Fruit fly (Drosophila melanogaster) whole organism, embryonic: ENCODE measurements around the gene foxo.
A peak's percentile ranks its signal among the peaks of the same experiment; 100 is the strongest.

Experiments used
- Ada2b ChIP-seq: fragments of 200-800 bp; sonication (Bioruptor generic); IDR thresholded peaks from 2 replicates; pipeline ENCODE4 v1.3.6; 2022; ENCODE audit warnings: missing biosample characterization, missing genetic modification characterization
- Awh ChIP-seq: fragments of 200-800 bp; sonication (Bioruptor generic); IDR thresholded peaks from 2 replicates; pipeline ENCODE4, ENCODE4 v1.3.6; 2022; ENCODE audit warnings: missing biosample characterization, missing genetic modification characterization
- CG11456 ChIP-seq: fragments of 200-800 bp; sonication (Bioruptor generic); IDR thresholded peaks from 3 replicates; pipeline ENCODE4 v1.3.6; 2022; ENCODE audit warnings: missing biosample characterization, missing genetic modification characterization
- CG12155 ChIP-seq: fragments of 200-800 bp; sonication (Bioruptor generic); optimal IDR thresholded peaks from 3 replicates; lab custom pipeline; 2016; ENCODE audit warnings: missing biosample characterization, missing genetic modification characterization
- CG14965 ChIP-seq: fragments of 200-800 bp; sonication (Bioruptor generic); optimal IDR thresholded peaks from 2 replicates; lab custom pipeline; 2016; ENCODE audit warnings: missing biosample characterization, missing genetic modification characterization, borderline replicate concordance
- CG17829 ChIP-seq: fragments of 200-800 bp; optimal IDR thresholded peaks from 2 replicates; lab custom pipeline; 2019; ENCODE audit warnings: missing biosample characterization, mild to moderate bottlenecking, missing genetic modification characterization, moderate library complexity
- CG17912 ChIP-seq: fragments of 200-800 bp; sonication (Bioruptor generic); optimal IDR thresholded peaks from 2 replicates; lab custom pipeline; 2018; ENCODE audit warnings: missing biosample characterization, mild to moderate bottlenecking, missing genetic modification characterization
- CG18599 ChIP-seq: fragments of 200-800 bp; sonication (Bioruptor generic); optimal IDR thresholded peaks from 3 replicates; lab custom pipeline; 2017; ENCODE audit warnings: missing biosample characterization, missing genetic modification characterization, mild to moderate bottlenecking, moderate library complexity, missing genetic modification reagents
- CG18764 ChIP-seq: fragments of 200-800 bp; sonication (Bioruptor generic); optimal IDR thresholded peaks from 3 replicates; lab custom pipeline; 2016; ENCODE audit warnings: missing biosample characterization, missing genetic modification characterization
- CG2120 ChIP-seq: fragments of 200-800 bp; sonication (Bioruptor generic); optimal IDR thresholded peaks from 3 replicates; lab custom pipeline; 2016; ENCODE audit warnings: missing biosample characterization, missing genetic modification characterization
- CG4328 ChIP-seq: fragments of 200-800 bp; sonication (Bioruptor generic); optimal IDR thresholded peaks from 3 replicates; lab custom pipeline; 2017; ENCODE audit warnings: missing biosample characterization, missing genetic modification reagents, missing genetic modification characterization
- CG4424 ChIP-seq: fragments of 200-800 bp; sonication (Bioruptor generic); optimal IDR thresholded peaks from 3 replicates; lab custom pipeline; 2016; ENCODE audit warnings: missing biosample characterization, missing genetic modification characterization
- CG4820 ChIP-seq: fragments of 200-800 bp; sonication (Bioruptor generic); optimal IDR thresholded peaks from 3 replicates; lab custom pipeline; 2016; ENCODE audit warnings: missing biosample characterization, missing genetic modification characterization
- CG7271 ChIP-seq: fragments of 200-800 bp; sonication (Bioruptor generic); optimal IDR thresholded peaks from 2 replicates; lab custom pipeline; 2018; ENCODE audit warnings: missing biosample characterization, mild to moderate bottlenecking, missing genetic modification characterization, moderate library complexity
- CG7928 ChIP-seq: fragments of 200-800 bp; sonication (Bioruptor generic); optimal IDR thresholded peaks from 2 replicates; lab custom pipeline; 2017; ENCODE audit warnings: missing biosample characterization, mild to moderate bottlenecking, missing genetic modification characterization
- CG8388 ChIP-seq: fragments of 200-800 bp; sonication (Bioruptor generic); optimal IDR thresholded peaks from 2 replicates; lab custom pipeline; 2019; ENCODE audit warnings: missing biosample characterization, mild to moderate bottlenecking, missing genetic modification characterization, moderate library complexity
- D19A ChIP-seq: fragments of 200-800 bp; optimal IDR thresholded peaks from 3 replicates; lab custom pipeline; 2019; ENCODE audit warnings: missing biosample characterization, mild to moderate bottlenecking, missing genetic modification characterization, moderate library complexity
- Dbx ChIP-seq: fragments of 200-800 bp; sonication (Bioruptor generic); IDR thresholded peaks from 3 replicates; pipeline ENCODE4 v1.3.6; 2022; ENCODE audit warnings: missing biosample characterization, missing genetic modification characterization
- Doc2 ChIP-seq: fragments of 200-800 bp; sonication (Bioruptor generic); IDR thresholded peaks from 2 replicates; pipeline ENCODE4 v1.3.6; 2022; ENCODE audit warnings: missing biosample characterization, missing genetic modification characterization
- E2f1 ChIP-seq: fragments of 200-800 bp; sonication (Bioruptor generic); IDR thresholded peaks from 2 replicates; pipeline ENCODE4 v1.3.6; 2022; ENCODE audit warnings: missing biosample characterization, missing genetic modification characterization
- HLH3B ChIP-seq: fragments of 200-800 bp; sonication (Bioruptor generic); IDR thresholded peaks from 2 replicates; pipeline ENCODE4 v1.3.6; 2022; ENCODE audit warnings: missing biosample characterization, missing genetic modification characterization
- Hand ChIP-seq: fragments of 200-800 bp; sonication (Bioruptor generic); optimal IDR thresholded peaks from 2 replicates; lab custom pipeline; 2017; ENCODE audit warnings: mild to moderate bottlenecking, missing biosample characterization, missing genetic modification reagents, missing genetic modification characterization
- Hr3 ChIP-seq: fragments of 200-800 bp; sonication (Bioruptor generic); optimal IDR thresholded peaks from 3 replicates; lab custom pipeline; 2016; ENCODE audit warnings: missing biosample characterization, missing genetic modification characterization
- Hr51 ChIP-seq, 2 experiments: fragments of 200-800 bp; sonication (Bioruptor generic); optimal IDR thresholded peaks; 2 replicates in 1 of 2; 3 replicates in 1 of 2; lab custom pipeline; 2016 to 2018; ENCODE audit warnings: missing biosample characterization in 2 of 2, missing genetic modification characterization in 2 of 2, mild to moderate bottlenecking in 1 of 2, moderate library complexity in 1 of 2
- Max ChIP-seq: fragments of 200-800 bp; sonication (Bioruptor generic); optimal IDR thresholded peaks from 2 replicates; lab custom pipeline; 2016; ENCODE audit warnings: missing biosample characterization, mild to moderate bottlenecking, missing genetic modification characterization
- Ptx1 ChIP-seq: fragments of 200-800 bp; sonication (Bioruptor generic); IDR thresholded peaks from 2 replicates; pipeline ENCODE4 v1.3.6; 2022; ENCODE audit warnings: missing biosample characterization, missing genetic modification characterization
- Taf1 ChIP-seq: fragments of 200-800 bp; sonication (Bioruptor generic); IDR thresholded peaks from 2 replicates; pipeline ENCODE4 v1.3.6; 2022; ENCODE audit warnings: missing biosample characterization, missing genetic modification characterization
- ab ChIP-seq: fragments of 200-800 bp; sonication (Bioruptor generic); optimal IDR thresholded peaks from 2 replicates; lab custom pipeline; 2016; ENCODE audit warnings: missing biosample characterization, missing genetic modification characterization
- aop ChIP-seq: fragments of 200-800 bp; sonication (Bioruptor generic); IDR thresholded peaks from 2 replicates; pipeline ENCODE4 v1.3.6; 2022; ENCODE audit warnings: missing biosample characterization, missing genetic modification characterization
- bbx ChIP-seq: fragments of 200-800 bp; sonication (Bioruptor generic); IDR thresholded peaks from 2 replicates; pipeline ENCODE4 v1.3.6; 2022; ENCODE audit warnings: missing biosample characterization, missing genetic modification characterization; ENCODE audit not compliant: partially characterized antibody
- br ChIP-seq: fragments of >200 bp; optimal IDR thresholded peaks from 2 replicates; lab custom pipeline; 2017
- cas ChIP-seq: fragments of 200-800 bp; sonication (Bioruptor generic); IDR thresholded peaks from 2 replicates; pipeline ENCODE4 v1.3.6; 2022; ENCODE audit warnings: missing biosample characterization, missing genetic modification characterization
- cato ChIP-seq: fragments of 200-800 bp; sonication (Bioruptor generic); optimal IDR thresholded peaks from 2 replicates; lab custom pipeline; 2016; ENCODE audit warnings: missing biosample characterization, missing genetic modification characterization, borderline replicate concordance
- ewg ChIP-seq: fragments of 200-800 bp; sonication (Bioruptor generic); optimal IDR thresholded peaks from 3 replicates; lab custom pipeline; 2017; ENCODE audit warnings: mild to moderate bottlenecking, missing biosample characterization, missing genetic modification reagents, missing genetic modification characterization
- grn ChIP-seq: fragments of 200-800 bp; sonication (Bioruptor generic); optimal IDR thresholded peaks from 3 replicates; lab custom pipeline; 2017; ENCODE audit warnings: missing biosample characterization, missing genetic modification characterization
- ind ChIP-seq: fragments of 200-800 bp; sonication (Bioruptor generic); optimal IDR thresholded peaks from 3 replicates; lab custom pipeline; 2016; ENCODE audit warnings: missing biosample characterization, missing genetic modification characterization
- kay ChIP-seq: fragments of 200-800 bp; sonication (Bioruptor generic); optimal IDR thresholded peaks from 2 replicates; lab custom pipeline; 2016; ENCODE audit warnings: missing biosample characterization, missing genetic modification characterization
- klu ChIP-seq: fragments of 200-800 bp; sonication (Bioruptor generic); IDR thresholded peaks from 2 replicates; pipeline ENCODE4 v1.3.6; 2022; ENCODE audit warnings: missing biosample characterization, missing genetic modification characterization
- mam ChIP-seq: fragments of 200-800 bp; sonication (Bioruptor generic); optimal IDR thresholded peaks from 3 replicates; lab custom pipeline; 2016; ENCODE audit warnings: missing biosample characterization, missing genetic modification characterization
- otp ChIP-seq: fragments of 200-800 bp; sonication (Bioruptor generic); IDR thresholded peaks from 3 replicates; pipeline ENCODE4, ENCODE4 v1.3.6; 2022; ENCODE audit warnings: missing biosample characterization, missing genetic modification characterization
- pzg ChIP-seq: fragments of 200-800 bp; sonication (Bioruptor generic); optimal IDR thresholded peaks from 3 replicates; lab custom pipeline; 2018; ENCODE audit warnings: missing biosample characterization, mild to moderate bottlenecking, missing genetic modification characterization, moderate library complexity
- row ChIP-seq: fragments of 200-800 bp; sonication (Bioruptor generic); IDR thresholded peaks from 3 replicates; pipeline ENCODE4 v1.3.6; 2022; ENCODE audit warnings: missing biosample characterization, missing genetic modification characterization
- sna ChIP-seq: fragments of 200-800 bp; sonication (Bioruptor generic); IDR thresholded peaks from 2 replicates; pipeline ENCODE4 v1.3.6; 2022; ENCODE audit warnings: missing biosample characterization, missing genetic modification characterization; ENCODE audit not compliant: partially characterized antibody
- sr ChIP-seq: fragments of 200-800 bp; sonication (Bioruptor generic); IDR thresholded peaks from 3 replicates; pipeline ENCODE4 v1.3.6; 2022; ENCODE audit warnings: missing biosample characterization, missing genetic modification characterization
- tap ChIP-seq: fragments of 200-800 bp; optimal IDR thresholded peaks from 3 replicates; lab custom pipeline; 2019; ENCODE audit warnings: missing biosample characterization, mild to moderate bottlenecking, missing genetic modification characterization, moderate library complexity
- tio ChIP-seq: fragments of 200-800 bp; sonication (Bioruptor generic); optimal IDR thresholded peaks from 2 replicates; lab custom pipeline; 2017; ENCODE audit warnings: missing biosample characterization, missing genetic modification characterization, inconsistent platforms
- trem ChIP-seq: fragments of 200-800 bp; optimal IDR thresholded peaks from 3 replicates; lab custom pipeline; 2019; ENCODE audit warnings: missing biosample characterization, mild to moderate bottlenecking, missing genetic modification characterization, moderate library complexity
- unc-4 ChIP-seq: fragments of 200-800 bp; sonication (Bioruptor generic); IDR thresholded peaks from 2 replicates; pipeline ENCODE4 v1.3.6; 2022; ENCODE audit warnings: missing biosample characterization, missing genetic modification characterization; ENCODE audit not compliant: partially characterized antibody
- vnd ChIP-seq: fragments of 200-800 bp; sonication (Bioruptor generic); IDR thresholded peaks from 3 replicates; pipeline ENCODE4 v1.3.6; 2022; ENCODE audit warnings: missing biosample characterization, missing genetic modification characterization; ENCODE audit not compliant: partially characterized antibody
- zen ChIP-seq: fragments of 200-800 bp; sonication (Bioruptor generic); optimal IDR thresholded peaks from 3 replicates; lab custom pipeline; 2018; ENCODE audit warnings: missing biosample characterization, mild to moderate bottlenecking, missing genetic modification characterization, moderate library complexity
- zfh2 ChIP-seq: fragments of 200-800 bp; sonication (Bioruptor generic); optimal IDR thresholded peaks from 2 replicates; lab custom pipeline; 2016; ENCODE audit warnings: missing biosample characterization, missing genetic modification characterization

foxo gene

DNA sequence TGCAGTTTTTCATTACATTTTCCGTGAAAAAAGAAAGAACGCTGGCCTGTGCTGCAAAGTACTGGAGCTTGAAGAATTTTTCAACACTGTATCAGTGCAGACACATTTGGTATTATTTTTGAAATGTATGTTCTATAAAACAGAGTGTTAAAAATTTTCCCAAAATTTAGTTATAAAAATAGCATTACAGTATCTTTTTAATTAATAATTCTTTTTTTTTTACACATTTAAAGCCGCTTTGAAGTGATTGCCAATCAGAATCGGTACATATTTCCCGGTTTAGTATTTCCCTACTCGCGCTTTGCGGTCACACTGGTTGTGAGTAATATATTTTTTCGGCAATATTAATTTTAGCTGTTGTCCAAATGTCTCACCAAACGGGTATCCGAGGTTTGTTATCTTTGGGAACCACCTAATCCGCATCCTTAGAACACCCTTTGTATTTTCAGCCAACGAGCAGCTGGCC, 65.6 kb downstream of the foxo start, which contains the start of the genes Abi and twf (continued):
- peak; percentile 74 for TF ChIP-seq zfh2
- TF ChIP-seq tio, result peak; percentile 59
- peak; percentile 45 for TF ChIP-seq HLH3B
- no peak for TF ChIP-seq Hand
- peak; percentile 75 for TF ChIP-seq trem (tag; lab: Kevin White, UChicago)
- peak; percentile 51 for TF ChIP-seq CG18764 (GFP tag; lab: Kevin White, UChicago)
- TF ChIP-seq unc-4 (GFP tag; lab: Robert Waterston, UW), result no peak
- TF ChIP-seq mam, result peak; percentile 73
- TF ChIP-seq cas (GFP tag; lab: Robert Waterston, UW), result no peak
- peak; percentile 48 for TF ChIP-seq CG17829 (tag; lab: Kevin White, UChicago)
- no peak for TF ChIP-seq br (lab: Kevin White, UChicago)
- no peak for TF ChIP-seq bbx
- TF ChIP-seq Max (GFP tag; lab: Kevin White, UChicago), result peak; percentile 85
- TF ChIP-seq klu (GFP tag; lab: Robert Waterston, UW), result peak; percentile 46; the same call in 1 of the 2 replicates
- peak; percentile 73 for TF ChIP-seq CG4820
- peak; percentile 80 for TF ChIP-seq CG4424 (GFP tag; lab: Kevin White, UChicago)
- peak; percentile 13 for TF ChIP-seq tap (tag; lab: Kevin White, UChicago)
- TF ChIP-seq Doc2 (GFP tag; lab: Robert Waterston, UW), result no peak
- peak; percentile 79 for TF ChIP-seq CG2120 (GFP tag; lab: Kevin White, UChicago)
- peak; percentile 42; the same call in 1 of the 2 replicates for TF ChIP-seq Taf1
- no peak for TF ChIP-seq vnd
- TF ChIP-seq CG12155 (GFP tag; lab: Kevin White, UChicago), result peak; percentile 80
- peak; percentile 35; the same call in 1 of the 2 replicates for TF ChIP-seq Ada2b (GFP tag; lab: Robert Waterston, UW)
- TF ChIP-seq CG7928 (GFP tag; lab: Kevin White, UChicago), result no peak
- TF ChIP-seq Dbx (GFP tag; lab: Robert Waterston, UW), result peak; percentile 75
- TF ChIP-seq Awh (GFP tag; lab: Robert Waterston, UW), result peak; percentile 28; the same call in 1 of the 2 replicates
- TF ChIP-seq zen (tag; lab: Kevin White, UChicago), result peak; percentile 50
- TF ChIP-seq Hr51 (GFP tag; optimal IDR thresholded peaks at IDR 0.05; lab: Kevin White, UChicago), result peak; percentile 40 to 61
- TF ChIP-seq grn, result no peak
- TF ChIP-seq ind (GFP tag; lab: Kevin White, UChicago), result peak; percentile 74
- TF ChIP-seq Hr3 (GFP tag; lab: Kevin White, UChicago), result peak; percentile 72
- peak; percentile 60 for TF ChIP-seq CG8388 (GFP tag; lab: Kevin White, UChicago)
- TF ChIP-seq pzg, result peak; percentile 52
- TF ChIP-seq CG4328 (GFP tag; lab: Kevin White, UChicago), result no peak
- no peak for TF ChIP-seq sna
- TF ChIP-seq CG18599 (GFP tag; lab: Kevin White, UChicago), result peak; percentile 67
- TF ChIP-seq sr (GFP tag; lab: Robert Waterston, UW), result no peak
- peak; percentile 50 for TF ChIP-seq ewg (GFP tag; lab: Kevin White, UChicago)
- no peak for TF ChIP-seq CG7271
- peak; percentile 71 for TF ChIP-seq Ptx1 (GFP tag; lab: Robert Waterston, UW)
- TF ChIP-seq CG17912 (GFP tag; lab: Kevin White, UChicago), result no peak
- peak; percentile 46 for TF ChIP-seq cato (GFP tag; lab: Kevin White, UChicago)
- no peak for TF ChIP-seq aop (GFP tag; lab: Robert Waterston, UW)
- TF ChIP-seq CG14965 (GFP tag; lab: Kevin White, UChicago), result no peak
- TF ChIP-seq CG11456, result peak; percentile 68; the same call in 1 of the 3 replicates
- TF ChIP-seq row, result peak; percentile 82
- TF ChIP-seq D19A (tag; lab: Kevin White, UChicago), result no peak
- peak; percentile 85 for TF ChIP-seq kay (GFP tag; lab: Kevin White, UChicago)
- TF ChIP-seq E2f1 (GFP tag; lab: Robert Waterston, UW), result peak; percentile 45; the same call in 1 of the 2 replicates
- TF ChIP-seq otp (GFP tag; lab: Robert Waterston, UW), result no peak
- no peak for TF ChIP-seq ab
